Fruit fly (Drosophila melanogaster) whole organism, embryonic: ENCODE data around the gene CG10628.

Source experiments
- Abd-B ChIP-seq: fragments of 200-800 bp; sonication (Bioruptor generic); optimal IDR thresholded peaks from 2 replicates; lab custom pipeline; 2018; ENCODE audit warnings: missing biosample characterization, mild to moderate bottlenecking, missing genetic modification characterization, moderate library complexity
- Bgb ChIP-seq: fragments of 200-800 bp; sonication (Bioruptor generic); IDR thresholded peaks from 2 replicates; pipeline ENCODE4 v1.3.6; 2022; ENCODE audit warnings: missing biosample characterization, missing genetic modification characterization; ENCODE audit not compliant: partially characterized antibody
- CG10654 ChIP-seq: fragments of 200-800 bp; sonication (Bioruptor generic); optimal IDR thresholded peaks from 2 replicates; lab custom pipeline; 2016; ENCODE audit warnings: missing biosample characterization, missing genetic modification characterization
- CG10959 ChIP-seq: fragments of 200-800 bp; sonication (Bioruptor generic); IDR thresholded peaks from 2 replicates; pipeline ENCODE4 v1.3.6; 2022; ENCODE audit warnings: missing biosample characterization, missing genetic modification characterization
- CG11093 ChIP-seq: fragments of 200-800 bp; sonication (Bioruptor generic); IDR thresholded peaks from 3 replicates; pipeline ENCODE4 v1.3.6; 2022; ENCODE audit warnings: missing biosample characterization, missing genetic modification characterization
- CG12104 ChIP-seq: fragments of 200-800 bp; sonication (Bioruptor generic); optimal IDR thresholded peaks from 3 replicates; lab custom pipeline; 2016; ENCODE audit warnings: missing biosample characterization, missing genetic modification characterization
- CG12769 ChIP-seq: fragments of 200-800 bp; sonication (Bioruptor generic); optimal IDR thresholded peaks from 2 replicates; lab custom pipeline; 2019; ENCODE audit warnings: missing biosample characterization, mild to moderate bottlenecking, missing genetic modification characterization, moderate library complexity
- CG13296 ChIP-seq: fragments of 200-800 bp; sonication (Bioruptor generic); optimal IDR thresholded peaks from 3 replicates; lab custom pipeline; 2018; ENCODE audit warnings: missing biosample characterization, mild to moderate bottlenecking, missing genetic modification characterization
- CG13775 ChIP-seq: fragments of 200-800 bp; sonication (Bioruptor generic); optimal IDR thresholded peaks from 3 replicates; lab custom pipeline; 2017; ENCODE audit warnings: missing biosample characterization, mild to moderate bottlenecking, missing genetic modification characterization
- CG14014 ChIP-seq: fragments of 200-800 bp; sonication (Bioruptor generic); IDR thresholded peaks from 2 replicates; pipeline ENCODE4 v1.3.6; 2022; ENCODE audit warnings: missing biosample characterization, missing genetic modification characterization
- CG15269 ChIP-seq: fragments of 200-800 bp; sonication (Bioruptor generic); optimal IDR thresholded peaks from 2 replicates; lab custom pipeline; 2018; ENCODE audit warnings: missing biosample characterization, mild to moderate bottlenecking, missing genetic modification characterization, moderate library complexity
- CG17612 ChIP-seq: fragments of 200-800 bp; sonication (Bioruptor generic); IDR thresholded peaks from 2 replicates; pipeline ENCODE4 v1.3.6; 2022; ENCODE audit warnings: missing biosample characterization, missing genetic modification characterization
- CG2712 ChIP-seq: fragments of 200-800 bp; optimal IDR thresholded peaks from 3 replicates; lab custom pipeline; 2019; ENCODE audit warnings: missing biosample characterization, mild to moderate bottlenecking, missing genetic modification characterization, moderate library complexity
- CG42726 ChIP-seq: fragments of 200-800 bp; sonication (Bioruptor generic); IDR thresholded peaks from 2 replicates; pipeline ENCODE4 v1.3.6; 2022; ENCODE audit warnings: missing biosample characterization, missing genetic modification characterization; ENCODE audit not compliant: partially characterized antibody
- CG4328 ChIP-seq: fragments of 200-800 bp; sonication (Bioruptor generic); optimal IDR thresholded peaks from 3 replicates; lab custom pipeline; 2017; ENCODE audit warnings: missing biosample characterization, missing genetic modification reagents, missing genetic modification characterization
- CG6272 ChIP-seq: fragments of 200-800 bp; sonication (Bioruptor generic); IDR thresholded peaks from 2 replicates; pipeline ENCODE4 v1.3.6; 2022; ENCODE audit warnings: missing biosample characterization, missing genetic modification characterization
- CG8388 ChIP-seq: fragments of 200-800 bp; sonication (Bioruptor generic); optimal IDR thresholded peaks from 2 replicates; lab custom pipeline; 2019; ENCODE audit warnings: missing biosample characterization, mild to moderate bottlenecking, missing genetic modification characterization, moderate library complexity
- CG8924 ChIP-seq: fragments of 200-800 bp; optimal IDR thresholded peaks from 3 replicates; lab custom pipeline; 2019; ENCODE audit warnings: missing biosample characterization, mild to moderate bottlenecking, missing genetic modification characterization, moderate library complexity
- CTCF ChIP-seq: fragments of 200-800 bp; sonication (Bioruptor generic); optimal IDR thresholded peaks from 2 replicates; lab custom pipeline; 2017; ENCODE audit warnings: missing biosample characterization, mild to moderate bottlenecking, missing genetic modification characterization, moderate library complexity
- Dad ChIP-seq: fragments of 200-800 bp; sonication (Bioruptor generic); optimal IDR thresholded peaks from 3 replicates; lab custom pipeline; 2016; ENCODE audit warnings: missing biosample characterization, missing genetic modification characterization
- Dfd ChIP-seq, 2 experiments: fragments of >200 bp; optimal IDR thresholded peaks; 2 replicates each; lab custom pipeline; 2017; ENCODE audit warnings: missing biosample characterization in 2 of 2, missing genetic modification characterization in 2 of 2
- Dp ChIP-seq: fragments of 200-800 bp; sonication (Bioruptor generic); optimal IDR thresholded peaks from 2 replicates; lab custom pipeline; 2018; ENCODE audit warnings: missing biosample characterization, mild to moderate bottlenecking, missing genetic modification characterization, moderate library complexity
- Elba2 ChIP-seq: fragments of 200-800 bp; sonication (Bioruptor generic); optimal IDR thresholded peaks from 3 replicates; lab custom pipeline; 2016; ENCODE audit warnings: missing biosample characterization, missing genetic modification characterization
- Mes4 ChIP-seq: fragments of 200-800 bp; sonication (Bioruptor generic); optimal IDR thresholded peaks from 2 replicates; lab custom pipeline; 2016; ENCODE audit warnings: missing biosample characterization, missing genetic modification characterization
- Mrtf ChIP-seq: fragments of 200-800 bp; sonication (Bioruptor generic); IDR thresholded peaks from 3 replicates; pipeline ENCODE4 v1.3.6; 2022; ENCODE audit warnings: missing biosample characterization, missing genetic modification characterization
- Ptx1 ChIP-seq: fragments of 200-800 bp; sonication (Bioruptor generic); IDR thresholded peaks from 2 replicates; pipeline ENCODE4 v1.3.6; 2022; ENCODE audit warnings: missing biosample characterization, missing genetic modification characterization
- Trl ChIP-seq, 3 experiments: fragments of >200 bp in 2 of 3; fragments of 200-800 bp in 1 of 3; sonication (Bioruptor generic) in 1 of 3; optimal IDR thresholded peaks; 2 replicates in 1 of 3; 3 replicates in 2 of 3; lab custom pipeline; 2016 to 2017; ENCODE audit warnings: missing biosample characterization in 1 of 3, missing genetic modification characterization in 1 of 3
- br ChIP-seq: fragments of >200 bp; optimal IDR thresholded peaks from 2 replicates; lab custom pipeline; 2017
- bsh ChIP-seq, 2 experiments: fragments of 200-800 bp; sonication (Bioruptor generic); optimal IDR thresholded peaks; 2 replicates each; lab custom pipeline; 2017 to 2018; ENCODE audit warnings: mild to moderate bottlenecking in 2 of 2, missing biosample characterization in 2 of 2, missing genetic modification characterization in 2 of 2, moderate library complexity in 1 of 2
- dmrt11E ChIP-seq: fragments of 200-800 bp; sonication (Bioruptor generic); optimal IDR thresholded peaks from 3 replicates; lab custom pipeline; 2018; ENCODE audit warnings: missing biosample characterization, mild to moderate bottlenecking, missing genetic modification characterization, moderate library complexity
- dpn ChIP-seq, 2 experiments: fragments of 200-800 bp; sonication (Bioruptor generic); optimal IDR thresholded peaks; 3 replicates each; lab custom pipeline; 2016; ENCODE audit warnings: missing biosample characterization in 2 of 2, missing genetic modification characterization in 2 of 2
- emc ChIP-seq: fragments of 200-800 bp; sonication (Bioruptor generic); optimal IDR thresholded peaks from 2 replicates; lab custom pipeline; 2016; ENCODE audit warnings: missing biosample characterization, missing genetic modification characterization
- esg ChIP-seq: fragments of 200-800 bp; sonication (Bioruptor generic); conservative IDR thresholded peaks from 2 replicates; pipeline ENCODE4 v1.3.6; 2022; ENCODE audit warnings: missing biosample characterization, missing genetic modification characterization
- fd102C ChIP-seq: fragments of 200-800 bp; sonication (Bioruptor generic); optimal IDR thresholded peaks from 2 replicates; lab custom pipeline; 2018; ENCODE audit warnings: missing biosample characterization, mild to moderate bottlenecking, missing genetic modification characterization, moderate library complexity
- lilli ChIP-seq: fragments of 200-800 bp; sonication (Bioruptor generic); optimal IDR thresholded peaks from 3 replicates; lab custom pipeline; 2016; ENCODE audit warnings: missing biosample characterization, missing genetic modification characterization
- nau ChIP-seq: fragments of 200-800 bp; sonication (Bioruptor generic); optimal IDR thresholded peaks from 3 replicates; lab custom pipeline; 2017; ENCODE audit warnings: missing biosample characterization, mild to moderate bottlenecking, missing genetic modification characterization, missing genetic modification reagents
- nerfin-2 ChIP-seq: fragments of 200-800 bp; sonication (Bioruptor generic); IDR thresholded peaks from 2 replicates; pipeline ENCODE4 v1.3.6; 2022; ENCODE audit warnings: missing biosample characterization, missing genetic modification characterization; ENCODE audit not compliant: partially characterized antibody
- pfk ChIP-seq: fragments of 200-800 bp; sonication (Bioruptor generic); optimal IDR thresholded peaks from 2 replicates; lab custom pipeline; 2018; ENCODE audit warnings: missing biosample characterization, mild to moderate bottlenecking, missing genetic modification characterization, moderate library complexity
- tx ChIP-seq: fragments of 200-800 bp; sonication (Bioruptor generic); optimal IDR thresholded peaks from 2 replicates; lab custom pipeline; 2016; ENCODE audit warnings: missing biosample characterization, missing genetic modification characterization
- vfl ChIP-seq: fragments of 200-800 bp; sonication (Bioruptor generic); optimal IDR thresholded peaks from 2 replicates; lab custom pipeline; 2016; ENCODE audit warnings: missing biosample characterization, missing genetic modification characterization
- vnd ChIP-seq: fragments of 200-800 bp; sonication (Bioruptor generic); IDR thresholded peaks from 3 replicates; pipeline ENCODE4 v1.3.6; 2022; ENCODE audit warnings: missing biosample characterization, missing genetic modification characterization; ENCODE audit not compliant: partially characterized antibody

CG10628 gene

DNA sequence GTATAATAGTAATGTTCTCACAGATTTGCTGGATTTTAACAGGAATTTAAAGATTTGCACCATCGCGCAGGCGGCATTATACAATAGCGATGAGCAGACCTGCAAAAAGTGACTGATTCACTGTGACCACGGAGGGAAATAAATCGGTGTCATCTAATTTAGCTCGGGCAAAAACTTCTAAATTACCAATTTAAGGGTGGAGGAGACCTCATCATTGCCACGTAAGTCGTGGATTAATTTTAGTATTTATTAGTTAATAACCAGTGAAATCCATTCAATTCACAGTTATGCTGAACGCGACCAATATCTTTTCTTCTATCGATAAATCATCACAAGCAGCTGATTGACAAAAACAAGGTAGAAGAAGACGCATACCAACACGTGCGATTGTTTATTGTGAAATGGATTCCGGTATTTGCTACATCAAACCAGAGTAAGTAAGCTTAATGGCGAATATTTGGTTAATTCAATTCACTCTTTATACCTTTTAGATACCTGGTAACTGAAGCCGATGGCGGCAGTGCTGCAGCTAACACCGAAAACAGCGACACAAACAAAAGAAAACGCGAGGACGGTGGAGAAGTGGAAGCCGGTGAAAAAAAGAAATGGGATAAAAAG, at the start of gene CG10628, which contains the start of gene Dus3 (continued):
- TF ChIP-seq CG42726 (GFP tag; lab: Robert Waterston, UW) (peak; percentile 45; the same call in 1 of the 2 replicates), CG12769 (tag; lab: Kevin White, UChicago) (peak; percentile 96), CG13775 (GFP tag; lab: Kevin White, UChicago) (peak; percentile 92), vnd (GFP tag; lab: Robert Waterston, UW) (peak; percentile 53; the same call in 1 of the 3 replicates), Dp (GFP tag; lab: Kevin White, UChicago) (peak; percentile 43), lilli (peak; percentile 96), Mes4 (GFP tag; lab: Kevin White, UChicago) (peak; percentile 77), tx (GFP tag; lab: Kevin White, UChicago) (peak; percentile 91), Trl (optimal IDR thresholded peaks at IDR 0.05; lab: Kevin White, UChicago) (no peak), Trl (GFP tag; optimal IDR thresholded peaks at IDR 0.05; lab: Kevin White, UChicago) (peak; percentile 94), CG14014 (peak; percentile 91), CG12104 (GFP tag; lab: Kevin White, UChicago) (peak; percentile 72), esg (GFP tag; lab: Robert Waterston, UW) (peak; percentile 91), vfl (GFP tag; lab: Kevin White, UChicago) (peak; percentile 90), Dad (GFP tag; lab: Kevin White, UChicago) (peak; percentile 92), Dfd (GFP tag; optimal IDR thresholded peaks at IDR 0.05; lab: Kevin White, UChicago) (no peak), CG10959 (GFP tag; lab: Robert Waterston, UW) (peak; percentile 83), pfk (peak; percentile 14), CG11093 (GFP tag; lab: Robert Waterston, UW) (peak; percentile 89), dmrt11E (tag; lab: Kevin White, UChicago) (peak; percentile 81), CG4328 (GFP tag; lab: Kevin White, UChicago) (peak; percentile 83), CTCF (GFP tag; lab: Kevin White, UChicago) (peak; percentile 15), Bgb (GFP tag; lab: Robert Waterston, UW) (peak; percentile 48; the same call in 1 of the 2 replicates), nerfin-2 (GFP tag; lab: Robert Waterston, UW) (no peak), Abd-B (GFP tag; lab: Kevin White, UChicago) (peak; percentile 89), CG8924 (tag; lab: Kevin White, UChicago) (peak; percentile 90), emc (peak; percentile 84), bsh (GFP tag; optimal IDR thresholded peaks at IDR 0.05; lab: Kevin White, UChicago) (peak; percentile 78 to 95), CG6272 (GFP tag; lab: Robert Waterston, UW) (peak; percentile 90), Elba2 (GFP tag; lab: Kevin White, UChicago) (peak; percentile 33), br (lab: Kevin White, UChicago) (no peak), CG2712 (peak; percentile 93), dpn (GFP tag; optimal IDR thresholded peaks at IDR 0.05; lab: Kevin White, UChicago) (peak; percentile 95), CG13296 (GFP tag; lab: Kevin White, UChicago) (peak; percentile 80), nau (GFP tag; lab: Kevin White, UChicago) (peak; percentile 83), fd102C (GFP tag; lab: Kevin White, UChicago) (peak; percentile 22), CG17612 (peak; percentile 75), Mrtf (GFP tag; lab: Robert Waterston, UW) (peak; percentile 82), CG8388 (peak; percentile 84), CG15269 (tag; lab: Kevin White, UChicago) (peak; percentile 88), Ptx1 (GFP tag; lab: Robert Waterston, UW) (peak; percentile 95), CG10654 (peak; percentile 93)
